Fruit fly (Drosophila melanogaster) whole organism, embryonic: ENCODE data around the gene Ir25a.

Experiments
- Bteb2 ChIP-seq: fragments of 200-800 bp; sonication (Bioruptor generic); optimal IDR thresholded peaks from 2 replicates; lab custom pipeline; 2016; ENCODE audit warnings: missing biosample characterization, missing genetic modification characterization
- CG10147 ChIP-seq: fragments of 200-800 bp; sonication (Bioruptor generic); optimal IDR thresholded peaks from 2 replicates; lab custom pipeline; 2019; ENCODE audit warnings: missing biosample characterization, mild to moderate bottlenecking, missing genetic modification characterization, moderate library complexity
- CG11695 ChIP-seq: fragments of 200-800 bp; sonication (Bioruptor generic); IDR thresholded peaks from 3 replicates; pipeline ENCODE4 v1.3.6; 2022; ENCODE audit warnings: missing biosample characterization, missing genetic modification characterization
- CG11696 ChIP-seq: fragments of 200-800 bp; sonication (Bioruptor generic); IDR thresholded peaks from 2 replicates; pipeline ENCODE4 v1.3.6; 2022; ENCODE audit warnings: missing biosample characterization, missing genetic modification characterization
- CG13894 ChIP-seq: fragments of 200-800 bp; sonication (Bioruptor generic); optimal IDR thresholded peaks from 3 replicates; lab custom pipeline; 2018; ENCODE audit warnings: missing biosample characterization, mild to moderate bottlenecking, missing genetic modification characterization, moderate library complexity
- CG15011 ChIP-seq: fragments of 200-800 bp; sonication (Bioruptor generic); optimal IDR thresholded peaks from 3 replicates; lab custom pipeline; 2018; ENCODE audit warnings: missing biosample characterization, mild to moderate bottlenecking, missing genetic modification characterization
- CG1647 ChIP-seq: fragments of 200-800 bp; sonication (Bioruptor generic); optimal IDR thresholded peaks from 3 replicates; lab custom pipeline; 2016; ENCODE audit warnings: missing biosample characterization, missing genetic modification characterization
- CG18262 ChIP-seq: fragments of 200-800 bp; optimal IDR thresholded peaks from 3 replicates; lab custom pipeline; 2019; ENCODE audit warnings: missing biosample characterization, mild to moderate bottlenecking, missing genetic modification characterization, moderate library complexity
- CG30020 ChIP-seq: fragments of 200-800 bp; optimal IDR thresholded peaks from 2 replicates; lab custom pipeline; 2019; ENCODE audit warnings: missing biosample characterization, mild to moderate bottlenecking, missing genetic modification characterization, moderate library complexity
- CG32772 ChIP-seq: fragments of 200-800 bp; sonication (Bioruptor generic); IDR thresholded peaks from 2 replicates; pipeline ENCODE4 v1.3.6; 2022; ENCODE audit warnings: missing biosample characterization, missing genetic modification characterization
- CG34376 ChIP-seq: fragments of 200-800 bp; sonication (Bioruptor generic); optimal IDR thresholded peaks from 2 replicates; lab custom pipeline; 2018; ENCODE audit warnings: missing biosample characterization, mild to moderate bottlenecking, missing genetic modification characterization
- CG34422 ChIP-seq: fragments of 200-800 bp; sonication (Bioruptor generic); IDR thresholded peaks from 3 replicates; pipeline ENCODE4 v1.3.6; 2022; ENCODE audit warnings: missing biosample characterization, missing genetic modification characterization
- CG5180 ChIP-seq: fragments of 200-800 bp; sonication (Bioruptor generic); optimal IDR thresholded peaks from 3 replicates; lab custom pipeline; 2017; ENCODE audit warnings: missing biosample characterization, missing genetic modification characterization, mild to moderate bottlenecking, moderate library complexity, missing genetic modification reagents
- CG6791 ChIP-seq: fragments of 200-800 bp; sonication (Bioruptor generic); IDR thresholded peaks from 3 replicates; pipeline ENCODE4 v1.3.6; 2022; ENCODE audit warnings: missing biosample characterization, missing genetic modification characterization; ENCODE audit not compliant: partially characterized antibody
- CG6813 ChIP-seq: fragments of 200-800 bp; sonication (Bioruptor generic); optimal IDR thresholded peaks from 2 replicates; lab custom pipeline; 2017; ENCODE audit warnings: missing biosample characterization, missing genetic modification characterization, mild to moderate bottlenecking, moderate library complexity, missing genetic modification reagents
- CG8944 ChIP-seq: fragments of 200-800 bp; sonication (Bioruptor generic); optimal IDR thresholded peaks from 3 replicates; lab custom pipeline; 2016; ENCODE audit warnings: missing biosample characterization, missing genetic modification characterization
- CG9437 ChIP-seq: fragments of 200-800 bp; sonication (Bioruptor generic); optimal IDR thresholded peaks from 2 replicates; lab custom pipeline; 2018; ENCODE audit warnings: missing biosample characterization, mild to moderate bottlenecking, missing genetic modification characterization
- CTCF ChIP-seq: fragments of 200-800 bp; sonication (Bioruptor generic); optimal IDR thresholded peaks from 2 replicates; lab custom pipeline; 2017; ENCODE audit warnings: missing biosample characterization, mild to moderate bottlenecking, missing genetic modification characterization, moderate library complexity
- HLH4C ChIP-seq: fragments of 200-800 bp; sonication (Bioruptor generic); IDR thresholded peaks from 3 replicates; pipeline ENCODE4 v1.3.6; 2022; ENCODE audit warnings: missing biosample characterization, missing genetic modification characterization; ENCODE audit not compliant: partially characterized antibody
- HLHmδ ChIP-seq: fragments of 200-800 bp; sonication (Bioruptor generic); optimal IDR thresholded peaks from 2 replicates; lab custom pipeline; 2018; ENCODE audit warnings: missing biosample characterization, mild to moderate bottlenecking, missing genetic modification characterization, moderate library complexity
- Hr78 ChIP-seq, 2 experiments: fragments of 200-800 bp in 1 of 2; fragments of >200 bp in 1 of 2; sonication (Bioruptor generic) in 1 of 2; optimal IDR thresholded peaks; 2 replicates each; lab custom pipeline; 2017 to 2019; ENCODE audit warnings: missing biosample characterization in 2 of 2, missing genetic modification characterization in 2 of 2, mild to moderate bottlenecking in 1 of 2, moderate library complexity in 1 of 2
- MTF-1 ChIP-seq: fragments of 200-800 bp; sonication (Bioruptor generic); optimal IDR thresholded peaks from 2 replicates; lab custom pipeline; 2018; ENCODE audit warnings: missing biosample characterization, mild to moderate bottlenecking, missing genetic modification characterization, borderline replicate concordance
- Neu2 ChIP-seq: fragments of 200-800 bp; sonication (Bioruptor generic); optimal IDR thresholded peaks from 3 replicates; lab custom pipeline; 2016; ENCODE audit warnings: missing biosample characterization, missing genetic modification characterization, borderline replicate concordance
- Nf-YA ChIP-seq: fragments of 200-800 bp; sonication (Bioruptor generic); IDR thresholded peaks from 2 replicates; pipeline ENCODE4 v1.3.6; 2022; ENCODE audit warnings: missing biosample characterization, missing genetic modification characterization
- Poxn ChIP-seq: fragments of 200-800 bp; sonication (Bioruptor generic); IDR thresholded peaks from 2 replicates; pipeline ENCODE4 v1.3.6; 2022; ENCODE audit warnings: missing biosample characterization, missing genetic modification characterization
- Spps ChIP-seq: fragments of 200-800 bp; sonication (Bioruptor generic); optimal IDR thresholded peaks from 2 replicates; lab custom pipeline; 2018; ENCODE audit warnings: missing biosample characterization, mild to moderate bottlenecking, missing genetic modification characterization
- ac ChIP-seq: fragments of 200-800 bp; sonication (Bioruptor generic); optimal IDR thresholded peaks from 3 replicates; lab custom pipeline; 2017; ENCODE audit warnings: missing biosample characterization, mild to moderate bottlenecking, missing genetic modification characterization
- amos ChIP-seq: fragments of 200-800 bp; sonication (Bioruptor generic); IDR thresholded peaks from 2 replicates; pipeline ENCODE4 v1.3.6; 2022; ENCODE audit warnings: missing biosample characterization, missing genetic modification characterization; ENCODE audit not compliant: partially characterized antibody
- ash1 ChIP-seq: fragments of 200-800 bp; sonication (Bioruptor generic); optimal IDR thresholded peaks from 2 replicates; lab custom pipeline; 2018; ENCODE audit warnings: missing biosample characterization, mild to moderate bottlenecking, missing genetic modification characterization
- cg ChIP-seq: fragments of 200-800 bp; sonication (Bioruptor generic); optimal IDR thresholded peaks from 3 replicates; lab custom pipeline; 2019; ENCODE audit warnings: missing biosample characterization, mild to moderate bottlenecking, missing genetic modification characterization, moderate library complexity
- chm ChIP-seq: fragments of 200-800 bp; sonication (Bioruptor generic); IDR thresholded peaks from 2 replicates; pipeline ENCODE4 v1.3.6; 2022; ENCODE audit warnings: missing biosample characterization, missing genetic modification characterization
- crol ChIP-seq: fragments of 200-800 bp; sonication (Bioruptor generic); IDR thresholded peaks from 2 replicates; pipeline ENCODE4 v1.3.6; 2022; ENCODE audit warnings: missing biosample characterization, missing genetic modification characterization
- ftz-f1 ChIP-seq: fragments of 200-800 bp; sonication (Bioruptor generic); optimal IDR thresholded peaks from 2 replicates; lab custom pipeline; 2016; ENCODE audit warnings: missing biosample characterization, missing genetic modification characterization
- hkb ChIP-seq, 2 experiments: fragments of 200-800 bp in 1 of 2; fragments of >200 bp in 1 of 2; sonication (Bioruptor generic) in 1 of 2; IDR thresholded peaks in 1 of 2; optimal IDR thresholded peaks in 1 of 2; 2 replicates each; pipeline versions ENCODE4 v1.3.6 to Lab custom; 2017 to 2022; ENCODE audit warnings: missing biosample characterization in 1 of 2, missing genetic modification characterization in 1 of 2
- nau ChIP-seq: fragments of 200-800 bp; sonication (Bioruptor generic); optimal IDR thresholded peaks from 3 replicates; lab custom pipeline; 2017; ENCODE audit warnings: missing biosample characterization, mild to moderate bottlenecking, missing genetic modification characterization, missing genetic modification reagents
- nerfin-1 ChIP-seq: fragments of 200-800 bp; sonication (Bioruptor generic); optimal IDR thresholded peaks from 3 replicates; lab custom pipeline; 2019; ENCODE audit warnings: missing biosample characterization, mild to moderate bottlenecking, missing genetic modification characterization, moderate library complexity
- nerfin-2 ChIP-seq: fragments of 200-800 bp; sonication (Bioruptor generic); IDR thresholded peaks from 2 replicates; pipeline ENCODE4 v1.3.6; 2022; ENCODE audit warnings: missing biosample characterization, missing genetic modification characterization; ENCODE audit not compliant: partially characterized antibody
- pan ChIP-seq, 4 experiments: fragments of >200 bp in 3 of 4; fragments of 200-800 bp in 1 of 4; sonication (Bioruptor generic) in 1 of 4; optimal IDR thresholded peaks in 3 of 4; IDR thresholded peaks in 1 of 4; 2 replicates each; pipeline versions ENCODE4 v1.3.6 to Lab custom; 2017 to 2022; ENCODE audit warnings: missing biosample characterization in 2 of 4, missing genetic modification characterization in 2 of 4, mixed read lengths in 1 of 4
- peb ChIP-seq: fragments of 200-800 bp; sonication (Bioruptor generic); IDR thresholded peaks from 2 replicates; pipeline ENCODE4 v1.3.6; 2022; ENCODE audit warnings: missing biosample characterization, missing genetic modification characterization
- pzg ChIP-seq: fragments of 200-800 bp; sonication (Bioruptor generic); optimal IDR thresholded peaks from 3 replicates; lab custom pipeline; 2018; ENCODE audit warnings: missing biosample characterization, mild to moderate bottlenecking, missing genetic modification characterization, moderate library complexity
- rib ChIP-seq: fragments of 200-800 bp; sonication (Bioruptor generic); IDR thresholded peaks from 2 replicates; pipeline ENCODE4 v1.3.6; 2022; ENCODE audit warnings: missing biosample characterization, missing genetic modification characterization
- run ChIP-seq: fragments of 200-800 bp; sonication (Bioruptor generic); optimal IDR thresholded peaks from 3 replicates; lab custom pipeline; 2018; ENCODE audit warnings: missing biosample characterization, mild to moderate bottlenecking, missing genetic modification characterization
- salm ChIP-seq: fragments of 200-800 bp; sonication (Bioruptor generic); optimal IDR thresholded peaks from 2 replicates; lab custom pipeline; 2018; ENCODE audit warnings: missing biosample characterization, mild to moderate bottlenecking, missing genetic modification characterization
- so ChIP-seq: fragments of 200-800 bp; sonication (Bioruptor generic); IDR thresholded peaks from 3 replicates; pipeline ENCODE4 v1.3.6; 2022; ENCODE audit warnings: missing biosample characterization, missing genetic modification characterization
- sug ChIP-seq: fragments of 200-800 bp; optimal IDR thresholded peaks from 2 replicates; lab custom pipeline; 2019; ENCODE audit warnings: missing biosample characterization, mild to moderate bottlenecking, missing genetic modification characterization, moderate library complexity
- unc-4 ChIP-seq: fragments of 200-800 bp; sonication (Bioruptor generic); IDR thresholded peaks from 2 replicates; pipeline ENCODE4 v1.3.6; 2022; ENCODE audit warnings: missing biosample characterization, missing genetic modification characterization; ENCODE audit not compliant: partially characterized antibody
- z ChIP-seq: fragments of 200-800 bp; sonication (Bioruptor generic); IDR thresholded peaks from 3 replicates; pipeline ENCODE4 v1.3.6; 2022; ENCODE audit warnings: missing biosample characterization, missing genetic modification characterization

Ir25a gene

dm6 chr2L:4811491-4812058, 23.5 kb downstream of the Ir25a start (continued):
- TF ChIP-seq Spps (tag; lab: Kevin White, UChicago) (no peak), pzg (GFP tag; lab: Kevin White, UChicago) (peak; percentile 13), sug (tag; lab: Kevin White, UChicago) (peak; percentile 69), unc-4 (peak; percentile 66), cg (GFP tag; lab: Kevin White, UChicago) (peak; percentile 100), CG5180 (peak; percentile 22), CG11696 (0 out of 2 replicates have a peak, but pooled peaks have one; percentile 12), salm (tag; lab: Kevin White, UChicago) (no peak), CG34376 (GFP tag; lab: Kevin White, UChicago) (peak; percentile 95), nerfin-1 (tag; lab: Kevin White, UChicago) (peak; percentile 12), ash1 (GFP tag; lab: Kevin White, UChicago) (no peak), MTF-1 (GFP tag; lab: Kevin White, UChicago) (no peak), CG30020 (tag; lab: Kevin White, UChicago) (no peak), ftz-f1 (GFP tag; lab: Kevin White, UChicago) (peak; percentile 91), Nf-YA (peak; percentile 71), hkb (optimal IDR thresholded peaks at IDR 0.05; lab: Kevin White, UChicago) (no peak), hkb (GFP tag; IDR thresholded peaks at IDR 0.05; lab: Robert Waterston, UW) (peak; percentile 31; the same call in 1 of the 2 replicates), nerfin-2 (GFP tag; lab: Robert Waterston, UW) (peak; percentile 61), Bteb2 (no peak), CG8944 (GFP tag; lab: Kevin White, UChicago) (no peak), CTCF (GFP tag; lab: Kevin White, UChicago) (no peak), CG6813 (GFP tag; lab: Kevin White, UChicago) (no peak), pan (optimal IDR thresholded peaks at IDR 0.05; lab: Kevin White, UChicago) (no peak), pan (GFP tag; optimal IDR thresholded peaks at IDR 0.05 in 1 of 2, IDR thresholded peaks at IDR 0.05 in 1 of 2) (peak in 1 of 2 experiments; percentile 33), Neu2 (peak; percentile 69), HLH4C (GFP tag; lab: Robert Waterston, UW) (peak; percentile 60; the same call in 1 of the 3 replicates), so (GFP tag; lab: Robert Waterston, UW) (peak; percentile 65; the same call in 2 of the 3 replicates), CG9437 (GFP tag; lab: Kevin White, UChicago) (no peak), crol (GFP tag; lab: Robert Waterston, UW) (peak; percentile 59), run (tag; lab: Kevin White, UChicago) (peak; percentile 43), ac (no peak), peb (GFP tag; lab: Robert Waterston, UW) (no peak), CG6791 (GFP tag; lab: Robert Waterston, UW) (peak; percentile 84), nau (GFP tag; lab: Kevin White, UChicago) (peak; percentile 25), Hr78 (GFP tag; optimal IDR thresholded peaks at IDR 0.05; lab: Kevin White, UChicago) (peak in 1 of 2 experiments; percentile 52), CG1647 (no peak), CG11695 (GFP tag; lab: Robert Waterston, UW) (peak; percentile 9; the same call in 1 of the 3 replicates), rib (GFP tag; lab: Robert Waterston, UW) (peak; percentile 89), CG18262 (peak; percentile 10), chm (GFP tag; lab: Robert Waterston, UW) (peak; percentile 77), amos (peak; percentile 77), CG10147 (GFP tag; lab: Kevin White, UChicago) (no peak), HLHmδ (GFP tag; lab: Kevin White, UChicago) (peak; percentile 82), CG34422 (GFP tag; lab: Robert Waterston, UW) (peak; percentile 46; the same call in 1 of the 3 replicates), Poxn (GFP tag; lab: Robert Waterston, UW) (no peak), CG32772 (GFP tag; lab: Robert Waterston, UW) (peak; percentile 71; the same call in 1 of the 2 replicates), z (GFP tag; lab: Robert Waterston, UW) (0 out of 3 replicates have a peak, but pooled peaks have one; percentile 35), CG13894 (tag; lab: Kevin White, UChicago) (peak; percentile 93), CG15011 (GFP tag; lab: Kevin White, UChicago) (no peak)
